Fruit fly (Drosophila melanogaster) whole organism, pupa: ENCODE results near the gene Creld.

ENCODE experiments used
- CG13204 ChIP-seq: fragments of 200-800 bp; sonication (Bioruptor generic); optimal IDR thresholded peaks from 2 replicates; lab custom pipeline; 2018; ENCODE audit warnings: missing biosample characterization, mild to moderate bottlenecking, missing genetic modification characterization, moderate library complexity
- CG14655 ChIP-seq: fragments of 200-800 bp; sonication (Bioruptor generic); optimal IDR thresholded peaks from 3 replicates; lab custom pipeline; 2017; ENCODE audit warnings: mild to moderate bottlenecking, missing biosample characterization, missing genetic modification reagents, missing genetic modification characterization
- CG15710 ChIP-seq: fragments of 200-800 bp; sonication (Bioruptor generic); optimal IDR thresholded peaks from 2 replicates; lab custom pipeline; 2018; ENCODE audit warnings: missing biosample characterization, mild to moderate bottlenecking, missing genetic modification characterization, moderate library complexity
- CG34367 ChIP-seq: fragments of 200-800 bp; sonication (Bioruptor generic); optimal IDR thresholded peaks from 2 replicates; lab custom pipeline; 2018; ENCODE audit warnings: missing biosample characterization, mild to moderate bottlenecking, missing genetic modification characterization
- CG4496 ChIP-seq: fragments of 200-800 bp; sonication (Bioruptor generic); IDR thresholded peaks from 3 replicates; pipeline ENCODE4 v1.3.6; 2022; ENCODE audit warnings: missing biosample characterization, missing genetic modification characterization
- CG8159 ChIP-seq: fragments of 200-800 bp; sonication (Bioruptor generic); optimal IDR thresholded peaks from 3 replicates; lab custom pipeline; 2018; ENCODE audit warnings: missing biosample characterization, mild to moderate bottlenecking, missing genetic modification characterization, moderate library complexity
- CG8301 ChIP-seq: fragments of 200-800 bp; sonication (Bioruptor generic); optimal IDR thresholded peaks from 2 replicates; lab custom pipeline; 2018; ENCODE audit warnings: missing biosample characterization, mild to moderate bottlenecking, missing genetic modification characterization
- CG9948 ChIP-seq: fragments of 200-800 bp; sonication (Bioruptor generic); optimal IDR thresholded peaks from 2 replicates; lab custom pipeline; 2018; ENCODE audit warnings: missing biosample characterization, mild to moderate bottlenecking, missing genetic modification characterization, moderate library complexity
- D1 ChIP-seq: fragments of 200-800 bp; sonication (Bioruptor generic); optimal IDR thresholded peaks from 2 replicates; lab custom pipeline; 2018; ENCODE audit warnings: missing biosample characterization, mild to moderate bottlenecking, missing genetic modification characterization, moderate library complexity
- EcR ChIP-seq: fragments of 200-800 bp; sonication (Bioruptor generic); optimal IDR thresholded peaks from 3 replicates; lab custom pipeline; 2019; ENCODE audit warnings: missing biosample characterization, missing genetic modification characterization, mild to moderate bottlenecking, moderate library complexity, missing genetic modification reagents
- Ets98B ChIP-seq: fragments of 200-800 bp; sonication (Bioruptor generic); IDR thresholded peaks from 2 replicates; pipeline ENCODE4 v1.3.6; 2022; ENCODE audit warnings: missing biosample characterization, missing genetic modification characterization
- Pif1A ChIP-seq: fragments of 200-800 bp; sonication (Bioruptor generic); optimal IDR thresholded peaks from 3 replicates; lab custom pipeline; 2016; ENCODE audit warnings: missing biosample characterization, missing genetic modification characterization
- Snoo ChIP-seq: fragments of 200-800 bp; sonication (Bioruptor generic); optimal IDR thresholded peaks from 3 replicates; lab custom pipeline; 2017; ENCODE audit warnings: missing biosample characterization, mild to moderate bottlenecking, missing genetic modification characterization, inconsistent platforms
- fd96Ca ChIP-seq: fragments of 200-800 bp; sonication (Bioruptor generic); IDR thresholded peaks from 3 replicates; pipeline ENCODE4 v1.3.6; 2022; ENCODE audit warnings: missing biosample characterization, missing genetic modification characterization

dm6 chr2L:116388-116787 lies 14.2 kb downstream of the Creld start, which contains the start of gene CG13694:
- TF ChIP-seq CG13204 (GFP tag; lab: Kevin White, UChicago) (no peak), CG14655 (GFP tag; lab: Kevin White, UChicago) (no peak), CG8159 (tag; lab: Kevin White, UChicago) (no peak), CG15710 (tag; lab: Kevin White, UChicago) (no peak), CG8301 (tag; lab: Kevin White, UChicago) (no peak), EcR (no peak), Snoo (tag; lab: Kevin White, UChicago) (no peak), CG4496 (no peak), fd96Ca (no peak), Ets98B (GFP tag; lab: Robert Waterston, UW) (no peak), CG9948 (tag; lab: Kevin White, UChicago) (no peak), CG34367 (tag; lab: Kevin White, UChicago) (no peak), D1 (no peak), Pif1A (GFP tag; lab: Kevin White, UChicago) (no peak)
